4 fruit fly cellular contexts compared by ENCODE assay signal in the genomic region with DNA sequence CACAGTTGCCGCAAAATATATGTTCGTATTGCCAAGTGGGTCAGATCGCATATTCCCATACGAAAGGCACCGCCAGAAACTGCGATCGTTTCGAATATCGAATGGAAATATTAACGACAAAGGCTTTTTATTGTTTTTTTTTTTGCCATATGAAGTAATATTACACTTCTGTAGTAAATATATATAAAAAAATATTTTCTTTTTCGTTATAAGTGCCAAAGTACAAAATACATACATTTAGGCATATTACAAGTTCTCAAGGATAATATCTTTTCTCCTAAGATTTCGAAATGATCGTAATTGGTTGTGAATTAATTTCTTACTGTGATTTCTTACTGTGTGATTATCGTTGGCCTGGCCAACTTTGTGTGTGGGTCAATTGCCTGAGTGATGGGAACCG.
TF ChIP-seq lines count a peak whose summit lies in the region.

No protein-coding gene starts in this region.

- TF ChIP-seq CTCF in whole organism, embryonic (GFP tag; optimal IDR thresholded peaks at IDR 0.05; lab: Kevin White, UChicago), result no peak

TF ChIP-seq in whole organism, embryonic, 481 proteins besides CTCF, POLR2A, EP300 and RAD21:
- TF ChIP-seq Deaf1 (tag; optimal IDR thresholded peaks at IDR 0.05; lab: Kevin White, UChicago) (no peak), Myb (GFP tag; optimal IDR thresholded peaks at IDR 0.05; lab: Kevin White, UChicago) (no peak), Drgx (GFP tag; IDR thresholded peaks at IDR 0.05; lab: Robert Waterston, UW) (peak; percentile 26; the same call in 1 of the 2 replicates), CG8478 (optimal IDR thresholded peaks at IDR 0.05; lab: Kevin White, UChicago) (no peak), abd-A (tag; optimal IDR thresholded peaks at IDR 0.05; lab: Kevin White, UChicago) (no peak), sc (optimal IDR thresholded peaks at IDR 0.05; lab: Kevin White, UChicago) (no peak), sc (GFP tag; optimal IDR thresholded peaks at IDR 0.05; lab: Kevin White, UChicago) (no peak), CG7745 (tag; optimal IDR thresholded peaks at IDR 0.05; lab: Kevin White, UChicago) (no peak)

TF ChIP-seq in whole organism, prepupa, 60 proteins besides CTCF, POLR2A, EP300 and RAD21 (continues in another document):
- TF ChIP-seq fkh (GFP tag; optimal IDR thresholded peaks at IDR 0.05; lab: Kevin White, UChicago) (no peak), Ets21C (GFP tag; optimal IDR thresholded peaks at IDR 0.05; lab: Kevin White, UChicago) (no peak), Met (GFP tag; optimal IDR thresholded peaks at IDR 0.05; lab: Kevin White, UChicago) (peak; percentile 15), esn (GFP tag; optimal IDR thresholded peaks at IDR 0.05; lab: Kevin White, UChicago) (peak; percentile 25), acj6 (GFP tag; optimal IDR thresholded peaks at IDR 0.05; lab: Kevin White, UChicago) (no peak), ss (GFP tag; optimal IDR thresholded peaks at IDR 0.05; lab: Kevin White, UChicago) (no peak), CG3919 (GFP tag; optimal IDR thresholded peaks at IDR 0.05; lab: Kevin White, UChicago) (peak; percentile 50), Eip75B (GFP tag; optimal IDR thresholded peaks at IDR 0.05; lab: Kevin White, UChicago) (no peak), CG15336 (GFP tag; IDR thresholded peaks at IDR 0.05; lab: Robert Waterston, UW) (peak; percentile 57), CG6163 (GFP tag; IDR thresholded peaks at IDR 0.05; lab: Robert Waterston, UW) (no peak), Hr38 (GFP tag; optimal IDR thresholded peaks at IDR 0.05; lab: Kevin White, UChicago) (no peak), CG3032 (tag; optimal IDR thresholded peaks at IDR 0.05; lab: Kevin White, UChicago) (no peak), CG16779 (tag; optimal IDR thresholded peaks at IDR 0.05; lab: Kevin White, UChicago) (no peak), Eip93F (GFP tag; optimal IDR thresholded peaks at IDR 0.05; lab: Kevin White, UChicago) (no peak), Sox102F (GFP tag; optimal IDR thresholded peaks at IDR 0.05; lab: Kevin White, UChicago) (no peak), spab (GFP tag; optimal IDR thresholded peaks at IDR 0.05; lab: Kevin White, UChicago) (no peak), CG32006 (GFP tag; optimal IDR thresholded peaks at IDR 0.05; lab: Kevin White, UChicago) (peak; percentile 38), Ets96B (tag; optimal IDR thresholded peaks at IDR 0.05; lab: Kevin White, UChicago) (no peak), salr (GFP tag; optimal IDR thresholded peaks at IDR 0.05; lab: Kevin White, UChicago) (peak in 1 of 2 experiments; percentile 27), Smox (GFP tag; optimal IDR thresholded peaks at IDR 0.05; lab: Kevin White, UChicago) (peak; percentile 12), topi (GFP tag; optimal IDR thresholded peaks at IDR 0.05; lab: Kevin White, UChicago) (peak; percentile 10), CG11902 (GFP tag; optimal IDR thresholded peaks at IDR 0.05; lab: Kevin White, UChicago) (no peak), svp (GFP tag; lab: Kevin White, UChicago) (no peak), Sox14 (GFP tag; optimal IDR thresholded peaks at IDR 0.05; lab: Kevin White, UChicago) (no peak), CG34406 (GFP tag; optimal IDR thresholded peaks at IDR 0.05; lab: Kevin White, UChicago) (peak; percentile 31), CG11294 (GFP tag; IDR thresholded peaks at IDR 0.05; lab: Robert Waterston, UW) (no peak), eg (GFP tag; IDR thresholded peaks at IDR 0.05; lab: Robert Waterston, UW) (peak; percentile 26; the same call in 1 of the 3 replicates)

TF ChIP-seq in whole organism, pupa, 21 proteins besides CTCF, POLR2A, EP300 and RAD21:
- no peak for TF ChIP-seq CG12605 (GFP tag; IDR thresholded peaks at IDR 0.05; lab: Robert Waterston, UW)
- no peak for TF ChIP-seq CG14655 (GFP tag; optimal IDR thresholded peaks at IDR 0.05; lab: Kevin White, UChicago)
- no peak for TF ChIP-seq CG4496 (GFP tag; IDR thresholded peaks at IDR 0.05; lab: Robert Waterston, UW)
- no peak for TF ChIP-seq CG17806 (tag; optimal IDR thresholded peaks at IDR 0.05; lab: Kevin White, UChicago)
- TF ChIP-seq CG8301 (tag; optimal IDR thresholded peaks at IDR 0.05; lab: Kevin White, UChicago), result peak; percentile 9
- no peak for TF ChIP-seq Snoo (tag; optimal IDR thresholded peaks at IDR 0.05; lab: Kevin White, UChicago)
- peak; percentile 14 for TF ChIP-seq CG9948 (tag; optimal IDR thresholded peaks at IDR 0.05; lab: Kevin White, UChicago)
- TF ChIP-seq D1 (tag; optimal IDR thresholded peaks at IDR 0.05; lab: Kevin White, UChicago), result no peak
- TF ChIP-seq CG15710 (tag; optimal IDR thresholded peaks at IDR 0.05; lab: Kevin White, UChicago), result peak; percentile 10
- no peak for TF ChIP-seq rn (GFP tag; IDR thresholded peaks at IDR 0.05; lab: Robert Waterston, UW)
- no peak for TF ChIP-seq Pif1B (GFP tag; optimal IDR thresholded peaks at IDR 0.05; lab: Kevin White, UChicago)
- no peak for TF ChIP-seq Ets98B (GFP tag; IDR thresholded peaks at IDR 0.05; lab: Robert Waterston, UW)
- no peak for TF ChIP-seq CG10348 (GFP tag; IDR thresholded peaks at IDR 0.05; lab: Robert Waterston, UW)

TF ChIP-seq in whole organism, wandering third instar larva, 38 proteins besides CTCF, POLR2A, EP300 and RAD21:
- no peak for TF ChIP-seq CrebA (GFP tag; optimal IDR thresholded peaks at IDR 0.05; lab: Kevin White, UChicago; ENCODE audit: borderline replicate concordance)
- no peak for TF ChIP-seq ey (GFP tag; optimal IDR thresholded peaks at IDR 0.05; lab: Kevin White, UChicago)
- TF ChIP-seq rgr (GFP tag; optimal IDR thresholded peaks at IDR 0.05; lab: Kevin White, UChicago), result peak; percentile 7
- no peak for TF ChIP-seq Hr78 (GFP tag; optimal IDR thresholded peaks at IDR 0.05; lab: Kevin White, UChicago)
- no peak for TF ChIP-seq lola (GFP tag; optimal IDR thresholded peaks at IDR 0.05; lab: Kevin White, UChicago)
- no peak for TF ChIP-seq OdsH (GFP tag; optimal IDR thresholded peaks at IDR 0.05; lab: Kevin White, UChicago)
- no peak for TF ChIP-seq Abd-B (GFP tag; optimal IDR thresholded peaks at IDR 0.05; lab: Kevin White, UChicago)
- no peak for TF ChIP-seq Jra (GFP tag; optimal IDR thresholded peaks at IDR 0.05; lab: Kevin White, UChicago)
- peak in 1 of 2 experiments; percentile 24 for TF ChIP-seq foxo (GFP tag; optimal IDR thresholded peaks at IDR 0.05; lab: Kevin White, UChicago)
- no peak for TF ChIP-seq CG9705 (GFP tag; optimal IDR thresholded peaks at IDR 0.05; lab: Kevin White, UChicago)
- TF ChIP-seq Dif (GFP tag; optimal IDR thresholded peaks at IDR 0.05; lab: Kevin White, UChicago; ENCODE audit: partially characterized antibody), result no peak
- no peak for TF ChIP-seq CG32264 (GFP tag; optimal IDR thresholded peaks at IDR 0.05; lab: Kevin White, UChicago)
- TF ChIP-seq Mio (GFP tag; optimal IDR thresholded peaks at IDR 0.05; lab: Kevin White, UChicago), result no peak
